Worm (Caenorhabditis elegans): ENCODE measurements around the gene txt-9.

DNA sequence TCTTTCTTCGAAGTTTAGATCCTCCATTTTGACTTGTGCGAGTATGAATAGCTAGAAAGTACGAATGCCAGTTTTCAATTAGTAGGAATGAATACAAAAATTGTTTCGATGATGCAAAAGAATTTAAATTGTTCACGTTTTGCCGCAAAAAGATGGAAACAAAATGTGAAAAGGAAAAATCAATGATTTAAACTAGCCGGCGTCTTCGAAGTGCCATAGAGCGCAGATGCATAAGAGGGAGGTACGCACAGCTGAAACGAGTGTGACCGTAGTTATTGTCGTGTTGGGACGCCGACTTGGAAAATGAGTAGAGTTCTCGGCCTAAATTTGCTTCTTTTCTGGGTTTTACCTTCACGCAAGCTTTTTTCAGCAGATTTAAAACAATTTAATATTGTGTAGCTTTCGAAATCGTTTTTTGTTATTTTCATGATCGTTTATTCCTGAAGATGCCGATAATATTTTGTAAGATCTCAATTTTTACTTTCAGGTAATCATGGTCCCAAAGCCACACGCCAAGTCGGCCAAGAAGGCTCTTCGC is 30.4 kb upstream of the txt-9 start, which contains the start of the genes ify-1 and rpl-22:
- TF ChIP-seq ztf-11 (tag; optimal IDR thresholded peaks at IDR 0.05) (peak; percentile 50), cnd-1 (tag; optimal IDR thresholded peaks at IDR 0.05) (peak; percentile 61), drap-1 (GFP tag; optimal IDR thresholded peaks at IDR 0.05) (peak; percentile 71), nhr-237 (tag; optimal IDR thresholded peaks at IDR 0.05) (peak; percentile 95), pha-4 (tag; optimal IDR thresholded peaks at IDR 0.05) (peak; percentile 97), unc-120 (tag; optimal IDR thresholded peaks at IDR 0.05; ENCODE audit: poor library complexity, severe bottlenecking) (peak; percentile 75), mep-1 (tag; optimal IDR thresholded peaks at IDR 0.05) (peak; percentile 96), nhr-28 (tag; optimal IDR thresholded peaks at IDR 0.05) (no peak), elt-3 (tag; optimal IDR thresholded peaks at IDR 0.05) (peak; percentile 72), M03D4.4 (tag; optimal IDR thresholded peaks at IDR 0.05) (peak; percentile 50), unc-62 (GFP tag; optimal IDR thresholded peaks at IDR 0.05) (peak; percentile 61), nhr-12 (tag; optimal IDR thresholded peaks at IDR 0.05) (peak; percentile 39)

Data from whole organism, mixed stage, embryonic.